Worm (Caenorhabditis elegans): ENCODE measurements around the gene ZK652.8.

DNA sequence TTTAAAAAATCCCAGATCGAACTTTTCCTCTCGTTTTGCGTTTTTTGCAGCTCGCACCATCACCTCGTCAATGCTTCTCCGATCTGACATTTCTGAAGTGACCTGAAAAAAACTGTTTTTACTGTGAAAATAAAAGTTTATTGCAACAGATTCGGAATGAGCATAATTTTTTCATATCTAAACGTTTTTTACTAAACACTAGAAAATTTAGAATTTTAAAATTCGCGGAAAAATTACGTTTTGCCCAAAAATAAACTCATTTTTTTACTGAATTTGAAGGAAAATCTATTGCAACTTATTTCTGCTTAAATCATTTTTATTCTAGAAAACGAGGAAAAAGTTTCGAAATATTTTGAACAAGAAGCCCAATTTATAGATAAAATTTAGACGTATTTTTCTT, 39.5 kb upstream of the ZK652.8 start, which contains the start of gene ZK688.9:
- no peak for TF ChIP-seq F13C5.2 (tag; optimal IDR thresholded peaks at IDR 0.05)
- no peak for TF ChIP-seq ceh-13 (GFP tag; optimal IDR thresholded peaks at IDR 0.05)
- no peak for TF ChIP-seq ceh-36 (tag; optimal IDR thresholded peaks at IDR 0.05)
- no peak for TF ChIP-seq scrt-1 (GFP tag; IDR thresholded peaks at IDR 0.05)
- TF ChIP-seq sea-1 (GFP tag; conservative IDR thresholded peaks at IDR 0.05): no peak
- no peak for TF ChIP-seq ama-1 (optimal IDR thresholded peaks at IDR 0.05)
- TF ChIP-seq B0310.2 (tag; optimal IDR thresholded peaks at IDR 0.05): no peak
- TF ChIP-seq flt-1 (GFP tag; IDR thresholded peaks at IDR 0.05): no peak
- TF ChIP-seq aly-1 (tag; optimal IDR thresholded peaks at IDR 0.05): no peak
- no peak for TF ChIP-seq tbx-37 (GFP tag; conservative IDR thresholded peaks at IDR 0.05)
- no peak for TF ChIP-seq hnd-1 (tag; optimal IDR thresholded peaks at IDR 0.05)
- no peak for TF ChIP-seq hmg-4 (GFP tag; optimal IDR thresholded peaks at IDR 0.05)
- no peak for TF ChIP-seq hmbx-1 (tag; optimal IDR thresholded peaks at IDR 0.05)
- TF ChIP-seq tra-4 (tag; optimal IDR thresholded peaks at IDR 0.05): no peak

Measured in whole organism, early embryonic.